Fruit fly (Drosophila melanogaster): ENCODE measurements around the gene Arp5.

The Arp5 gene

DNA sequence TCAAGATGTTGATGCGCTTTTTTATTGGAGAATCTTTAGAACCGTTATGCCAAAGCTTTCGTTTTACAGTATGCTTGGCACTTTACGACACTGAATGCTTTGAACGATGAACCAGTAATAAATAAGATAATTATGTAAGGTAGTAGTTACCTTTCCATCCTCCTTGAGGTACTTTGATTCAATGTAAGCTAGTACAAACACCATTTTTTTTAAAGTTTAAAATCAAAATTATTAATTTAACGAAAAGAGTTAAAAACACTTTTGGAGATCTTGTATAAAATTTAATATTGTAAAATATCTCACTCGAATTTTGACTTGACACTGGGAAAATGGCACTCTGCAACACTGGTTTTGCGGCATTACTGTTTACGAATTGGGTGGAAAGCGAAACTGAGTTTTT lies at the start of gene Arp5, which contains the start of gene CG7208:
TSS of gene Arp5 (plus strand) at position 114 of the 400 bp plus-strand sequence.
TSS of gene CG7208 (minus strand) at position 331 of the 400 bp plus-strand sequence.
- TF ChIP-seq Rel (GFP tag; optimal IDR thresholded peaks at IDR 0.05) = no peak
- TF ChIP-seq Rel (tag; optimal IDR thresholded peaks at IDR 0.05) = peak; percentile 24
- TF ChIP-seq Hnf4 (GFP tag; optimal IDR thresholded peaks at IDR 0.05) = no peak
- TF ChIP-seq usp (GFP tag; optimal IDR thresholded peaks at IDR 0.05) = no peak
- no peak for TF ChIP-seq tai (GFP tag; optimal IDR thresholded peaks at IDR 0.05)
- no peak for TF ChIP-seq woc (GFP tag; optimal IDR thresholded peaks at IDR 0.05)
- no peak for TF ChIP-seq CG32264 (GFP tag; optimal IDR thresholded peaks at IDR 0.05)
- TF ChIP-seq Myc (optimal IDR thresholded peaks at IDR 0.05) = no peak
- no peak for TF ChIP-seq lola (GFP tag; optimal IDR thresholded peaks at IDR 0.05)
- TF ChIP-seq Sp1 (GFP tag; optimal IDR thresholded peaks at IDR 0.05) = peak; percentile 65
- no peak for TF ChIP-seq Abd-B (GFP tag; optimal IDR thresholded peaks at IDR 0.05)
- peak; percentile 44 for TF ChIP-seq GATAd (GFP tag; optimal IDR thresholded peaks at IDR 0.05)
- TF ChIP-seq foxo (GFP tag; optimal IDR thresholded peaks at IDR 0.05) = peak in 1 of 2 experiments; percentile 77
- TF ChIP-seq Jra (GFP tag; optimal IDR thresholded peaks at IDR 0.05) = peak; percentile 65
- no peak for TF ChIP-seq Dfd (GFP tag; optimal IDR thresholded peaks at IDR 0.05)
- no peak for TF ChIP-seq dl (GFP tag; optimal IDR thresholded peaks at IDR 0.05; ENCODE audit: insufficient read depth in 1 of 2, partially characterized antibody in 2 of 2)
- TF ChIP-seq Mio (GFP tag; optimal IDR thresholded peaks at IDR 0.05) = no peak
- TF ChIP-seq Vsx2 (GFP tag; optimal IDR thresholded peaks at IDR 0.05; ENCODE audit: partially characterized antibody) = no peak
- TF ChIP-seq dmrt93B (GFP tag; optimal IDR thresholded peaks at IDR 0.05) = no peak
- peak; percentile 47 for TF ChIP-seq CG9705 (GFP tag; optimal IDR thresholded peaks at IDR 0.05)
- peak; percentile 76 for TF ChIP-seq OdsH (GFP tag; optimal IDR thresholded peaks at IDR 0.05)
- no peak for TF ChIP-seq sage (GFP tag; optimal IDR thresholded peaks at IDR 0.05)
- TF ChIP-seq Hr83 (GFP tag; optimal IDR thresholded peaks at IDR 0.05; ENCODE audit: poor library complexity, severe bottlenecking) = peak; percentile 3
- peak; percentile 57 for TF ChIP-seq sv (GFP tag; optimal IDR thresholded peaks at IDR 0.05)
- TF ChIP-seq brk (GFP tag; optimal IDR thresholded peaks at IDR 0.05) = no peak
- no peak for TF ChIP-seq N (GFP tag; optimal IDR thresholded peaks at IDR 0.05)
- peak; percentile 70 for TF ChIP-seq HLH106 (tag; optimal IDR thresholded peaks at IDR 0.05)
- TF ChIP-seq pan (optimal IDR thresholded peaks at IDR 0.05) = no peak
- TF ChIP-seq br (GFP tag; optimal IDR thresholded peaks at IDR 0.05) = peak; percentile 56
- TF ChIP-seq Hr78 (GFP tag; optimal IDR thresholded peaks at IDR 0.05) = no peak
- TF ChIP-seq CrebA (GFP tag; optimal IDR thresholded peaks at IDR 0.05; ENCODE audit: borderline replicate concordance) = no peak
- no peak for TF ChIP-seq Dif (GFP tag; optimal IDR thresholded peaks at IDR 0.05; ENCODE audit: partially characterized antibody)
- peak; percentile 50 for TF ChIP-seq dsf (GFP tag; optimal IDR thresholded peaks at IDR 0.05; ENCODE audit: borderline replicate concordance)
- TF ChIP-seq rgr (GFP tag; optimal IDR thresholded peaks at IDR 0.05) = peak; percentile 81
- TF ChIP-seq fru (GFP tag; optimal IDR thresholded peaks at IDR 0.05) = peak; percentile 70
- peak; percentile 92 for TF ChIP-seq h (GFP tag; optimal IDR thresholded peaks at IDR 0.05)
- TF ChIP-seq ey (GFP tag; optimal IDR thresholded peaks at IDR 0.05) = peak; percentile 74
- peak; percentile 97 for TF ChIP-seq psq (GFP tag; optimal IDR thresholded peaks at IDR 0.05)
- TF ChIP-seq jim (GFP tag; optimal IDR thresholded peaks at IDR 0.05) = no peak

DNA sequence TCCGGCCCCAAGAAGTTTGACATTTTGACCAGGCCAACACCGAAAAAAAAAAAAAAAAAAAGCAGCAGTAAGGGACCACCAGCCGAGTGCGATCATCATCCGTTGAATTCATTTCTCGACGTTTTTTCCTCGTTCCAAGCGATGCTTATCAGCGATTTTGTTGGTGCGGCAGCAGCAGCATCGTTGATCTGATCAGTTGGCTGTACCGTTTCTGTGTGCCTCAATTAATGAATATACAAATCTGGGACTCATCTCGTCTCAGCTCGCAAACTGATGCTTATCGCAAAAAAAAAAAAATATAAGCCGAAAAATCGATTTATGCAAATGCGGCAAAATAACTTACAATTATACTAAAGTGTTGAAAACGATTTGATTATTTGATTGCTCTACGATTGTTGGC lies 40.4 kb upstream of the Arp5 start:
- TF ChIP-seq Dfd (GFP tag; optimal IDR thresholded peaks at IDR 0.05) = no peak
- no peak for TF ChIP-seq psq (GFP tag; optimal IDR thresholded peaks at IDR 0.05)
- no peak for TF ChIP-seq rgr (GFP tag; optimal IDR thresholded peaks at IDR 0.05)

DNA sequence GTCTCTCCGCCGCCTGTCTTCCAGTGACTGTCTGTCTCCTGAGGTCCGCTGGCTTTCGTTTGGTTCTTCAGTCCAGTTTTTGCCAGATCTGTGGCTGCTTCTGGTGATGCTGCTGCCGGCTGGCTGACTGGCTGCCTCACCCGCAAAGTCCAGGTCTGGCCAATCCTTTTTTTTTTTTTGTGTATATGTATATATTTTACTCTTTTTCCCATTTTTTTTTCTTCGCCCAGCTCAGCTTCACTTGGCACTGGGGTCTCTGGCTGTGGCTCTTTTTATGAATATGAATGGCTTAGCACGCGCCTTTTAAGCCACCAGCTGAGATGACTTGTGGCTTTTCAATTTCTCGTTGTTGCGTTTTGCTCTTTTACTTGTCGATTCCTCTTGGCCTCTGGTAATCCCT lies 38.7 kb upstream of the Arp5 start:
- TF ChIP-seq ey (GFP tag; optimal IDR thresholded peaks at IDR 0.05) (no peak), fru (GFP tag; optimal IDR thresholded peaks at IDR 0.05) (peak; percentile 6)

Measured in whole organism, wandering third instar larva.